Fruit fly (Drosophila melanogaster): Measurements from ENCODE around the gene mnb.

dm6 chrX:17836420-17836932 is 50.5 kb downstream of the mnb start:
- TF ChIP-seq CG8478 (optimal IDR thresholded peaks at IDR 0.05), result no peak
- no peak for TF ChIP-seq CTCF (optimal IDR thresholded peaks at IDR 0.05)
